Fruit fly (Drosophila melanogaster) whole organism, embryonic: ENCODE results near the gene CG44405.

Experiments used
- Awh ChIP-seq: fragments of 200-800 bp; sonication (Bioruptor generic); IDR thresholded peaks from 2 replicates; pipeline ENCODE4, ENCODE4 v1.3.6; 2022; ENCODE audit warnings: missing biosample characterization, missing genetic modification characterization
- Bdp1 ChIP-seq: fragments of 200-800 bp; sonication (Bioruptor generic); optimal IDR thresholded peaks from 3 replicates; lab custom pipeline; 2016; ENCODE audit warnings: missing biosample characterization, missing genetic modification characterization
- Bteb2 ChIP-seq: fragments of 200-800 bp; sonication (Bioruptor generic); optimal IDR thresholded peaks from 2 replicates; lab custom pipeline; 2016; ENCODE audit warnings: missing biosample characterization, missing genetic modification characterization
- CG10274 ChIP-seq: fragments of 200-800 bp; sonication (Bioruptor generic); optimal IDR thresholded peaks from 3 replicates; lab custom pipeline; 2017; ENCODE audit warnings: missing biosample characterization, mild to moderate bottlenecking, missing genetic modification characterization
- CG12104 ChIP-seq: fragments of 200-800 bp; sonication (Bioruptor generic); optimal IDR thresholded peaks from 3 replicates; lab custom pipeline; 2016; ENCODE audit warnings: missing biosample characterization, missing genetic modification characterization
- CG1233 ChIP-seq: fragments of 200-800 bp; sonication (Bioruptor generic); optimal IDR thresholded peaks from 4 replicates; lab custom pipeline; 2018; ENCODE audit warnings: missing biosample characterization, mild to moderate bottlenecking, missing genetic modification characterization
- CG12744 ChIP-seq: fragments of 200-800 bp; sonication (Bioruptor generic); optimal IDR thresholded peaks from 2 replicates; lab custom pipeline; 2016; ENCODE audit warnings: missing biosample characterization, missing genetic modification characterization
- CG13424 ChIP-seq: fragments of 200-800 bp; sonication (Bioruptor generic); optimal IDR thresholded peaks from 2 replicates; lab custom pipeline; 2019; ENCODE audit warnings: missing biosample characterization, mild to moderate bottlenecking, missing genetic modification characterization, moderate library complexity
- CG14050 ChIP-seq: fragments of 200-800 bp; sonication (Bioruptor generic); IDR thresholded peaks from 3 replicates; pipeline ENCODE4 v1.3.6; 2022; ENCODE audit warnings: missing biosample characterization, missing genetic modification characterization
- CG17359 ChIP-seq: fragments of 200-800 bp; sonication (Bioruptor generic); optimal IDR thresholded peaks from 3 replicates; lab custom pipeline; 2018; ENCODE audit warnings: missing biosample characterization, mild to moderate bottlenecking, missing genetic modification characterization, moderate library complexity
- CG18011 ChIP-seq: fragments of 200-800 bp; sonication (Bioruptor generic); optimal IDR thresholded peaks from 2 replicates; lab custom pipeline; 2017; ENCODE audit warnings: missing biosample characterization, missing genetic modification characterization, mild to moderate bottlenecking, moderate library complexity, missing genotype
- CG2202 ChIP-seq: fragments of 200-800 bp; sonication (Bioruptor generic); optimal IDR thresholded peaks from 2 replicates; lab custom pipeline; 2018; ENCODE audit warnings: missing biosample characterization, mild to moderate bottlenecking, missing genetic modification characterization
- CG33557 ChIP-seq: fragments of 200-800 bp; sonication (Bioruptor generic); optimal IDR thresholded peaks from 2 replicates; lab custom pipeline; 2019; ENCODE audit warnings: missing biosample characterization, mild to moderate bottlenecking, missing genetic modification characterization, moderate library complexity
- CG34376 ChIP-seq: fragments of 200-800 bp; sonication (Bioruptor generic); optimal IDR thresholded peaks from 2 replicates; lab custom pipeline; 2018; ENCODE audit warnings: missing biosample characterization, mild to moderate bottlenecking, missing genetic modification characterization
- CG4360 ChIP-seq: fragments of 200-800 bp; sonication (Bioruptor generic); IDR thresholded peaks from 2 replicates; pipeline ENCODE4 v1.3.6; 2022; ENCODE audit warnings: missing biosample characterization, missing genetic modification characterization
- CG7963 ChIP-seq: fragments of 200-800 bp; sonication (Bioruptor generic); IDR thresholded peaks from 3 replicates; pipeline ENCODE4 v1.3.6; 2022; ENCODE audit warnings: missing biosample characterization, missing genetic modification characterization; ENCODE audit not compliant: partially characterized antibody
- CG8290 ChIP-seq, 3 experiments: fragments of 200-800 bp; sonication (Bioruptor generic); optimal IDR thresholded peaks; 2 replicates each; lab custom pipeline; 2016 to 2019; ENCODE audit warnings: missing biosample characterization in 3 of 3, missing genetic modification characterization in 3 of 3, mild to moderate bottlenecking in 2 of 3, moderate library complexity in 1 of 3
- CG8388 ChIP-seq: fragments of 200-800 bp; sonication (Bioruptor generic); optimal IDR thresholded peaks from 2 replicates; lab custom pipeline; 2019; ENCODE audit warnings: missing biosample characterization, mild to moderate bottlenecking, missing genetic modification characterization, moderate library complexity
- CG9437 ChIP-seq: fragments of 200-800 bp; sonication (Bioruptor generic); optimal IDR thresholded peaks from 2 replicates; lab custom pipeline; 2018; ENCODE audit warnings: missing biosample characterization, mild to moderate bottlenecking, missing genetic modification characterization
- CHES-1-like ChIP-seq: fragments of 200-800 bp; sonication (Bioruptor generic); optimal IDR thresholded peaks from 2 replicates; lab custom pipeline; 2016; ENCODE audit warnings: missing biosample characterization, missing genetic modification characterization
- Dfd ChIP-seq, 2 experiments: fragments of >200 bp; optimal IDR thresholded peaks; 2 replicates each; lab custom pipeline; 2017; ENCODE audit warnings: missing biosample characterization in 2 of 2, missing genetic modification characterization in 2 of 2
- Dip2 ChIP-seq: fragments of 200-800 bp; sonication (Bioruptor generic); IDR thresholded peaks from 2 replicates; pipeline ENCODE4 v1.3.6; 2022; ENCODE audit warnings: missing biosample characterization, missing genetic modification characterization
- Doc2 ChIP-seq: fragments of 200-800 bp; sonication (Bioruptor generic); IDR thresholded peaks from 2 replicates; pipeline ENCODE4 v1.3.6; 2022; ENCODE audit warnings: missing biosample characterization, missing genetic modification characterization
- Gsc ChIP-seq: fragments of 200-800 bp; sonication (Bioruptor generic); IDR thresholded peaks from 2 replicates; pipeline ENCODE4 v1.3.6; 2022; ENCODE audit warnings: missing biosample characterization, missing genetic modification characterization
- Hmr ChIP-seq: fragments of 200-800 bp; sonication (Bioruptor generic); optimal IDR thresholded peaks from 3 replicates; lab custom pipeline; 2017; ENCODE audit warnings: mild to moderate bottlenecking, missing biosample characterization, missing genetic modification reagents, missing genetic modification characterization
- Vsx1 ChIP-seq: fragments of 200-800 bp; sonication (Bioruptor generic); optimal IDR thresholded peaks from 2 replicates; lab custom pipeline; 2017; ENCODE audit warnings: missing biosample characterization, mild to moderate bottlenecking, missing genetic modification characterization, missing genetic modification reagents
- Xbp1 ChIP-seq: fragments of 200-800 bp; sonication (Bioruptor generic); optimal IDR thresholded peaks from 3 replicates; lab custom pipeline; 2016; ENCODE audit warnings: missing biosample characterization, mild to moderate bottlenecking, missing genetic modification characterization
- btn ChIP-seq: fragments of 200-800 bp; sonication (Bioruptor generic); optimal IDR thresholded peaks from 2 replicates; lab custom pipeline; 2016; ENCODE audit warnings: missing biosample characterization, missing genetic modification characterization
- cato ChIP-seq: fragments of 200-800 bp; sonication (Bioruptor generic); optimal IDR thresholded peaks from 2 replicates; lab custom pipeline; 2016; ENCODE audit warnings: missing biosample characterization, missing genetic modification characterization, borderline replicate concordance
- chm ChIP-seq: fragments of 200-800 bp; sonication (Bioruptor generic); IDR thresholded peaks from 2 replicates; pipeline ENCODE4 v1.3.6; 2022; ENCODE audit warnings: missing biosample characterization, missing genetic modification characterization
- corto ChIP-seq: fragments of 200-800 bp; sonication (Bioruptor generic); optimal IDR thresholded peaks from 2 replicates; lab custom pipeline; 2016; ENCODE audit warnings: missing biosample characterization, mild to moderate bottlenecking, missing genetic modification characterization, moderate library complexity
- dmrt99B ChIP-seq: fragments of 200-800 bp; sonication (Bioruptor generic); optimal IDR thresholded peaks from 2 replicates; lab custom pipeline; 2018; ENCODE audit warnings: missing biosample characterization, mild to moderate bottlenecking, missing genetic modification characterization, moderate library complexity
- exex ChIP-seq: fragments of 200-800 bp; sonication (Bioruptor generic); optimal IDR thresholded peaks from 4 replicates; lab custom pipeline; 2018; ENCODE audit warnings: missing biosample characterization, mild to moderate bottlenecking, missing genetic modification characterization, moderate library complexity
- gsb ChIP-seq: fragments of 200-800 bp; sonication (Bioruptor generic); IDR thresholded peaks from 2 replicates; pipeline ENCODE4 v1.3.6; 2022; ENCODE audit warnings: missing biosample characterization, missing genetic modification characterization
- kay ChIP-seq: fragments of 200-800 bp; sonication (Bioruptor generic); optimal IDR thresholded peaks from 2 replicates; lab custom pipeline; 2016; ENCODE audit warnings: missing biosample characterization, missing genetic modification characterization
- luna ChIP-seq: fragments of 200-800 bp; sonication (Bioruptor generic); optimal IDR thresholded peaks from 2 replicates; lab custom pipeline; 2016; ENCODE audit warnings: missing biosample characterization, missing genetic modification characterization
- nau ChIP-seq: fragments of 200-800 bp; sonication (Bioruptor generic); optimal IDR thresholded peaks from 3 replicates; lab custom pipeline; 2017; ENCODE audit warnings: missing biosample characterization, mild to moderate bottlenecking, missing genetic modification characterization, missing genetic modification reagents
- odd ChIP-seq: fragments of 200-800 bp; sonication (Bioruptor generic); optimal IDR thresholded peaks from 2 replicates; lab custom pipeline; 2017; ENCODE audit warnings: missing biosample characterization, mild to moderate bottlenecking, missing genetic modification characterization
- p53 ChIP-seq: fragments of 200-800 bp; sonication (Bioruptor generic); optimal IDR thresholded peaks from 2 replicates; lab custom pipeline; 2016; ENCODE audit warnings: missing biosample characterization, missing genetic modification characterization
- slp2 ChIP-seq: fragments of 200-800 bp; sonication (Bioruptor generic); optimal IDR thresholded peaks from 2 replicates; lab custom pipeline; 2016; ENCODE audit warnings: missing biosample characterization, missing genetic modification characterization
- sug ChIP-seq: fragments of 200-800 bp; optimal IDR thresholded peaks from 2 replicates; lab custom pipeline; 2019; ENCODE audit warnings: missing biosample characterization, mild to moderate bottlenecking, missing genetic modification characterization, moderate library complexity
- tgo ChIP-seq: fragments of 200-800 bp; sonication (Bioruptor generic); IDR thresholded peaks from 3 replicates; pipeline ENCODE4 v1.3.6; 2022; ENCODE audit warnings: missing biosample characterization, missing genetic modification characterization
- tna ChIP-seq: fragments of 200-800 bp; sonication (Bioruptor generic); IDR thresholded peaks from 2 replicates; pipeline ENCODE4 v1.3.6; 2022; ENCODE audit warnings: missing biosample characterization, missing genetic modification characterization; ENCODE audit not compliant: partially characterized antibody
- trh ChIP-seq: fragments of 200-800 bp; sonication (Bioruptor generic); optimal IDR thresholded peaks from 2 replicates; lab custom pipeline; 2016; ENCODE audit warnings: missing biosample characterization, missing genetic modification characterization
- wor ChIP-seq: fragments of 200-800 bp; sonication (Bioruptor generic); IDR thresholded peaks from 2 replicates; pipeline ENCODE4 v1.3.6; 2022; ENCODE audit warnings: missing biosample characterization, missing genetic modification characterization
- zfh1 ChIP-seq: fragments of 200-800 bp; sonication (Bioruptor generic); IDR thresholded peaks from 3 replicates; pipeline ENCODE4 v1.3.6; 2022; ENCODE audit warnings: missing biosample characterization, missing genetic modification characterization

The CG44405 gene

DNA sequence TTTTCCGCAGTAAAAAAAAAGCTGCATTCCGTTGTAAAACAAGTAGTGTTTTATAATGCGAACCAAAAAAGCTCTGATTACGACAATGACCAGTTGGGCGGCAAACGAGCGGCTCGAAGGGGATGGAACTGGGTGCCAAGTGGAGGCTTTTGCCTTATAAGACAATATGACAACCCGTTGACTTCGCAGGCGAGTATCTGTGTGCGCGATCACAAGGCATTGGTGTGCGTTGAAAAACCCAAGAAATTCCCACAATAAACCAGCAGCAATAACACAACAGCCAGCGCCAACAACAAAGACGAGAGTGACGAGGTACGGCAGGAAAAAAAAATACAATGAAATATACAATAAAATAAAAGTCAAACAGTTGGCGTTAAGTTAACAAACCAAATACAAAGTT lies 27.1 kb downstream of the CG44405 start (continued):
- TF ChIP-seq Vsx1, result no peak
- no peak for TF ChIP-seq CHES-1-like (GFP tag; lab: Kevin White, UChicago)
- TF ChIP-seq tna (GFP tag; lab: Robert Waterston, UW), result peak; percentile 43; the same call in 1 of the 2 replicates
- TF ChIP-seq Bdp1 (GFP tag; lab: Kevin White, UChicago), result no peak
- TF ChIP-seq trh (GFP tag; lab: Kevin White, UChicago), result no peak
- peak; percentile 5 for TF ChIP-seq odd (GFP tag; lab: Kevin White, UChicago)
- no peak for TF ChIP-seq CG1233 (GFP tag; lab: Kevin White, UChicago)
- TF ChIP-seq CG7963 (GFP tag; lab: Robert Waterston, UW), result no peak
- no peak for TF ChIP-seq cato (GFP tag; lab: Kevin White, UChicago)
- no peak for TF ChIP-seq CG33557 (GFP tag; lab: Kevin White, UChicago)
- peak; percentile 87 for TF ChIP-seq CG34376 (GFP tag; lab: Kevin White, UChicago)
- no peak for TF ChIP-seq Dfd (GFP tag; optimal IDR thresholded peaks at IDR 0.05; lab: Kevin White, UChicago)
- TF ChIP-seq CG10274 (GFP tag; lab: Kevin White, UChicago), result no peak
- TF ChIP-seq wor (GFP tag; lab: Robert Waterston, UW), result no peak
- no peak for TF ChIP-seq CG13424 (tag; lab: Kevin White, UChicago)
- no peak for TF ChIP-seq CG8388 (GFP tag; lab: Kevin White, UChicago)
- TF ChIP-seq luna, result no peak
- TF ChIP-seq nau (GFP tag; lab: Kevin White, UChicago), result no peak
- peak; percentile 81 for TF ChIP-seq sug
- no peak for TF ChIP-seq Xbp1 (GFP tag; lab: Kevin White, UChicago)
- TF ChIP-seq CG12744 (GFP tag; lab: Kevin White, UChicago), result no peak
- TF ChIP-seq CG14050 (GFP tag; lab: Robert Waterston, UW), result no peak
- peak; percentile 62; the same call in 1 of the 2 replicates for TF ChIP-seq chm
- TF ChIP-seq zfh1 (GFP tag; lab: Robert Waterston, UW), result no peak
- peak; percentile 41 for TF ChIP-seq Hmr (GFP tag; lab: Kevin White, UChicago)
- TF ChIP-seq corto (GFP tag; lab: Kevin White, UChicago), result peak; percentile 19
- no peak for TF ChIP-seq CG12104 (GFP tag; lab: Kevin White, UChicago)
- TF ChIP-seq CG8290 (GFP tag; optimal IDR thresholded peaks at IDR 0.05; lab: Kevin White, UChicago), result no peak
- peak in 1 of 2 experiments; percentile 38 for TF ChIP-seq CG8290 (tag; optimal IDR thresholded peaks at IDR 0.05; lab: Kevin White, UChicago)
- TF ChIP-seq dmrt99B, result no peak
- no peak for TF ChIP-seq btn (GFP tag; lab: Kevin White, UChicago)
- TF ChIP-seq CG17359 (tag; lab: Kevin White, UChicago), result peak; percentile 9
- no peak for TF ChIP-seq Doc2 (GFP tag; lab: Robert Waterston, UW)
- TF ChIP-seq exex (tag; lab: Kevin White, UChicago), result peak; percentile 62
- no peak for TF ChIP-seq Awh (GFP tag; lab: Robert Waterston, UW)
- no peak for TF ChIP-seq CG18011 (GFP tag; lab: Kevin White, UChicago)
- TF ChIP-seq CG2202, result no peak
- TF ChIP-seq p53 (GFP tag; lab: Kevin White, UChicago), result no peak
- TF ChIP-seq tgo (GFP tag; lab: Robert Waterston, UW), result no peak
- no peak for TF ChIP-seq Bteb2 (GFP tag; lab: Kevin White, UChicago)
- no peak for TF ChIP-seq kay (GFP tag; lab: Kevin White, UChicago)
- no peak for TF ChIP-seq Gsc (GFP tag; lab: Robert Waterston, UW)
- TF ChIP-seq Dip2 (GFP tag; lab: Robert Waterston, UW), result no peak
- TF ChIP-seq CG9437 (GFP tag; lab: Kevin White, UChicago), result no peak
- TF ChIP-seq slp2 (GFP tag; lab: Kevin White, UChicago), result no peak
- TF ChIP-seq gsb (GFP tag; lab: Robert Waterston, UW), result no peak
- no peak for TF ChIP-seq CG4360 (GFP tag; lab: Robert Waterston, UW)
